Fruit fly (Drosophila melanogaster) whole organism, embryonic: ENCODE results near the gene RpL24.
A peak's percentile ranks its signal among the peaks of the same experiment; 100 is the strongest.

Source experiments
- Atf-2 ChIP-seq: fragments of 200-800 bp; sonication (Bioruptor generic); optimal IDR thresholded peaks from 2 replicates; lab custom pipeline; 2016; ENCODE audit warnings: missing biosample characterization, missing genetic modification characterization
- B-H2 ChIP-seq: fragments of 200-800 bp; sonication (Bioruptor generic); optimal IDR thresholded peaks from 2 replicates; lab custom pipeline; 2018; ENCODE audit warnings: missing biosample characterization, mild to moderate bottlenecking, missing genetic modification characterization
- Bdp1 ChIP-seq: fragments of 200-800 bp; sonication (Bioruptor generic); optimal IDR thresholded peaks from 3 replicates; lab custom pipeline; 2016; ENCODE audit warnings: missing biosample characterization, missing genetic modification characterization
- C15 ChIP-seq: fragments of 200-800 bp; sonication (Bioruptor generic); IDR thresholded peaks from 3 replicates; pipeline ENCODE4 v1.3.6; 2022; ENCODE audit warnings: missing biosample characterization, missing genetic modification characterization
- CG10543 ChIP-seq: fragments of 200-800 bp; sonication (Bioruptor generic); optimal IDR thresholded peaks from 3 replicates; lab custom pipeline; 2017; ENCODE audit warnings: missing biosample characterization, mild to moderate bottlenecking, missing genetic modification characterization, moderate library complexity
- CG11723 ChIP-seq: fragments of 200-800 bp; sonication (Bioruptor generic); optimal IDR thresholded peaks from 2 replicates; lab custom pipeline; 2017; ENCODE audit warnings: missing biosample characterization, mild to moderate bottlenecking, missing genetic modification characterization
- CG13775 ChIP-seq: fragments of 200-800 bp; sonication (Bioruptor generic); optimal IDR thresholded peaks from 3 replicates; lab custom pipeline; 2017; ENCODE audit warnings: missing biosample characterization, mild to moderate bottlenecking, missing genetic modification characterization
- CG14667 ChIP-seq: fragments of 200-800 bp; sonication (Bioruptor generic); IDR thresholded peaks from 2 replicates; pipeline ENCODE4 v1.3.6; 2022; ENCODE audit warnings: missing biosample characterization, missing genetic modification characterization
- CG16779 ChIP-seq: fragments of 200-800 bp; sonication (Bioruptor generic); IDR thresholded peaks from 2 replicates; pipeline ENCODE4 v1.3.6; 2022; ENCODE audit warnings: missing biosample characterization, missing genetic modification characterization
- CG17385 ChIP-seq: fragments of 200-800 bp; sonication (Bioruptor generic); optimal IDR thresholded peaks from 3 replicates; lab custom pipeline; 2018; ENCODE audit warnings: missing biosample characterization, mild to moderate bottlenecking, missing genetic modification characterization
- CG17568 ChIP-seq: fragments of 200-800 bp; sonication (Bioruptor generic); optimal IDR thresholded peaks from 2 replicates; lab custom pipeline; 2018; ENCODE audit warnings: missing biosample characterization, mild to moderate bottlenecking, missing genetic modification characterization, moderate library complexity
- CG17802 ChIP-seq: fragments of 200-800 bp; sonication (Bioruptor generic); optimal IDR thresholded peaks from 2 replicates; lab custom pipeline; 2018; ENCODE audit warnings: missing biosample characterization, mild to moderate bottlenecking, missing genetic modification characterization, moderate library complexity
- CG2116 ChIP-seq: fragments of 200-800 bp; sonication (Bioruptor generic); optimal IDR thresholded peaks from 3 replicates; lab custom pipeline; 2018; ENCODE audit warnings: missing biosample characterization, mild to moderate bottlenecking, missing genetic modification characterization
- CG3838 ChIP-seq: fragments of 200-800 bp; sonication (Bioruptor generic); optimal IDR thresholded peaks from 3 replicates; lab custom pipeline; 2016; ENCODE audit warnings: missing biosample characterization, missing genetic modification characterization
- CG4424 ChIP-seq: fragments of 200-800 bp; sonication (Bioruptor generic); optimal IDR thresholded peaks from 3 replicates; lab custom pipeline; 2016; ENCODE audit warnings: missing biosample characterization, missing genetic modification characterization
- CG4820 ChIP-seq: fragments of 200-800 bp; sonication (Bioruptor generic); optimal IDR thresholded peaks from 3 replicates; lab custom pipeline; 2016; ENCODE audit warnings: missing biosample characterization, missing genetic modification characterization
- CG6683 ChIP-seq: fragments of 200-800 bp; sonication (Bioruptor generic); optimal IDR thresholded peaks from 2 replicates; lab custom pipeline; 2017; ENCODE audit warnings: missing biosample characterization, mild to moderate bottlenecking, missing genetic modification characterization, missing genetic modification reagents
- CG7839 ChIP-seq: fragments of 200-800 bp; sonication (Bioruptor generic); optimal IDR thresholded peaks from 3 replicates; lab custom pipeline; 2018; ENCODE audit warnings: missing biosample characterization, mild to moderate bottlenecking, missing genetic modification characterization, moderate library complexity
- CG8290 ChIP-seq, 3 experiments: fragments of 200-800 bp; sonication (Bioruptor generic); optimal IDR thresholded peaks; 2 replicates each; lab custom pipeline; 2016 to 2019; ENCODE audit warnings: missing biosample characterization in 3 of 3, missing genetic modification characterization in 3 of 3, mild to moderate bottlenecking in 2 of 3, moderate library complexity in 1 of 3
- CG9437 ChIP-seq: fragments of 200-800 bp; sonication (Bioruptor generic); optimal IDR thresholded peaks from 2 replicates; lab custom pipeline; 2018; ENCODE audit warnings: missing biosample characterization, mild to moderate bottlenecking, missing genetic modification characterization
- Dad ChIP-seq: fragments of 200-800 bp; sonication (Bioruptor generic); optimal IDR thresholded peaks from 3 replicates; lab custom pipeline; 2016; ENCODE audit warnings: missing biosample characterization, missing genetic modification characterization
- Dfd ChIP-seq, 2 experiments: fragments of >200 bp; optimal IDR thresholded peaks; 2 replicates each; lab custom pipeline; 2017; ENCODE audit warnings: missing biosample characterization in 2 of 2, missing genetic modification characterization in 2 of 2
- Drgx ChIP-seq: fragments of 200-800 bp; sonication (Bioruptor generic); IDR thresholded peaks from 2 replicates; pipeline ENCODE4 v1.3.6; 2022; ENCODE audit warnings: missing biosample characterization, missing genetic modification characterization
- Hr51 ChIP-seq, 2 experiments: fragments of 200-800 bp; sonication (Bioruptor generic); optimal IDR thresholded peaks; 2 replicates in 1 of 2; 3 replicates in 1 of 2; lab custom pipeline; 2016 to 2018; ENCODE audit warnings: missing biosample characterization in 2 of 2, missing genetic modification characterization in 2 of 2, mild to moderate bottlenecking in 1 of 2, moderate library complexity in 1 of 2
- Jarid2 ChIP-seq: fragments of 200-800 bp; sonication (Bioruptor generic); optimal IDR thresholded peaks from 3 replicates; lab custom pipeline; 2017; ENCODE audit warnings: mild to moderate bottlenecking, missing biosample characterization, missing genetic modification reagents, missing genetic modification characterization
- Lhr ChIP-seq: fragments of 200-800 bp; sonication (Bioruptor generic); optimal IDR thresholded peaks from 3 replicates; lab custom pipeline; 2017; ENCODE audit warnings: mild to moderate bottlenecking, missing biosample characterization, missing genetic modification reagents, missing genetic modification characterization
- MBD-R2 ChIP-seq: fragments of 200-800 bp; sonication (Bioruptor generic); IDR thresholded peaks from 2 replicates; pipeline ENCODE4 v1.3.6; 2022; ENCODE audit warnings: missing biosample characterization, missing genetic modification characterization
- Mad ChIP-seq: fragments of 200-800 bp; sonication (Bioruptor generic); optimal IDR thresholded peaks from 2 replicates; lab custom pipeline; 2016; ENCODE audit warnings: missing biosample characterization, missing genetic modification characterization
- Max ChIP-seq: fragments of 200-800 bp; sonication (Bioruptor generic); optimal IDR thresholded peaks from 2 replicates; lab custom pipeline; 2016; ENCODE audit warnings: missing biosample characterization, mild to moderate bottlenecking, missing genetic modification characterization
- Opbp ChIP-seq: fragments of 200-800 bp; sonication (Bioruptor generic); IDR thresholded peaks from 3 replicates; pipeline ENCODE4 v1.3.6; 2022; ENCODE audit warnings: missing biosample characterization, missing genetic modification characterization; ENCODE audit not compliant: partially characterized antibody
- Sox102F ChIP-seq: fragments of 200-800 bp; sonication (Bioruptor generic); optimal IDR thresholded peaks from 2 replicates; lab custom pipeline; 2018; ENCODE audit warnings: missing biosample characterization, mild to moderate bottlenecking, missing genetic modification characterization, moderate library complexity
- abd-A ChIP-seq: fragments of 200-800 bp; sonication (Bioruptor generic); optimal IDR thresholded peaks from 3 replicates; lab custom pipeline; 2019; ENCODE audit warnings: missing biosample characterization, mild to moderate bottlenecking, missing genetic modification characterization, moderate library complexity
- cato ChIP-seq: fragments of 200-800 bp; sonication (Bioruptor generic); optimal IDR thresholded peaks from 2 replicates; lab custom pipeline; 2016; ENCODE audit warnings: missing biosample characterization, missing genetic modification characterization, borderline replicate concordance
- dmrt11E ChIP-seq: fragments of 200-800 bp; sonication (Bioruptor generic); optimal IDR thresholded peaks from 3 replicates; lab custom pipeline; 2018; ENCODE audit warnings: missing biosample characterization, mild to moderate bottlenecking, missing genetic modification characterization, moderate library complexity
- fu2 ChIP-seq: fragments of 200-800 bp; sonication (Bioruptor generic); optimal IDR thresholded peaks from 2 replicates; lab custom pipeline; 2016; ENCODE audit warnings: missing biosample characterization, missing genetic modification characterization
- gsb-n ChIP-seq: fragments of 200-800 bp; sonication (Bioruptor generic); optimal IDR thresholded peaks from 3 replicates; lab custom pipeline; 2018; ENCODE audit warnings: missing biosample characterization, mild to moderate bottlenecking, missing genetic modification characterization
- hbn ChIP-seq: fragments of 200-800 bp; sonication (Bioruptor generic); IDR thresholded peaks from 2 replicates; pipeline ENCODE4 v1.3.6; 2022; ENCODE audit warnings: missing biosample characterization, missing genetic modification characterization; ENCODE audit not compliant: partially characterized antibody
- jumu ChIP-seq: fragments of 200-800 bp; sonication (Bioruptor generic); optimal IDR thresholded peaks from 3 replicates; lab custom pipeline; 2016; ENCODE audit warnings: missing biosample characterization, missing genetic modification characterization
- kay ChIP-seq: fragments of 200-800 bp; sonication (Bioruptor generic); optimal IDR thresholded peaks from 2 replicates; lab custom pipeline; 2016; ENCODE audit warnings: missing biosample characterization, missing genetic modification characterization
- lbe ChIP-seq: fragments of 200-800 bp; sonication (Bioruptor generic); optimal IDR thresholded peaks from 2 replicates; lab custom pipeline; 2016; ENCODE audit warnings: missing biosample characterization, mild to moderate bottlenecking, missing genetic modification characterization
- mld ChIP-seq: fragments of 200-800 bp; sonication (Bioruptor generic); IDR thresholded peaks from 3 replicates; pipeline ENCODE4 v1.3.6; 2022; ENCODE audit warnings: missing biosample characterization, missing genetic modification characterization; ENCODE audit not compliant: partially characterized antibody
- onecut ChIP-seq: fragments of 200-800 bp; sonication (Bioruptor generic); IDR thresholded peaks from 2 replicates; pipeline ENCODE4 v1.3.6; 2022; ENCODE audit warnings: missing biosample characterization, missing genetic modification characterization
- pb ChIP-seq: fragments of 200-800 bp; sonication (Bioruptor generic); optimal IDR thresholded peaks from 3 replicates; lab custom pipeline; 2016; ENCODE audit warnings: missing biosample characterization, missing genetic modification characterization
- unpg ChIP-seq: fragments of 200-800 bp; sonication (Bioruptor generic); optimal IDR thresholded peaks from 3 replicates; lab custom pipeline; 2018; ENCODE audit warnings: missing biosample characterization, mild to moderate bottlenecking, missing genetic modification characterization, moderate library complexity
- vfl ChIP-seq: fragments of 200-800 bp; sonication (Bioruptor generic); optimal IDR thresholded peaks from 2 replicates; lab custom pipeline; 2016; ENCODE audit warnings: missing biosample characterization, missing genetic modification characterization
- zfh1 ChIP-seq: fragments of 200-800 bp; sonication (Bioruptor generic); IDR thresholded peaks from 3 replicates; pipeline ENCODE4 v1.3.6; 2022; ENCODE audit warnings: missing biosample characterization, missing genetic modification characterization

Gene RpL24

dm6 chr2L:13373435-13374242, 21.3 kb downstream of the RpL24 start, which contains the start of the genes Bdp1 and CG6565 (continued):
- TF ChIP-seq Jarid2 (GFP tag; lab: Kevin White, UChicago) (no peak), Drgx (GFP tag; lab: Robert Waterston, UW) (peak; percentile 92), CG17568 (no peak), CG2116 (GFP tag; lab: Kevin White, UChicago) (peak; percentile 87), zfh1 (GFP tag; lab: Robert Waterston, UW) (peak; percentile 94), Dad (GFP tag; lab: Kevin White, UChicago) (peak; percentile 98)

dm6 chr2L:13370762-13371161, 24.2 kb downstream of the RpL24 start, which contains the start of gene ND-B22:
ND-B22 (minus strand) TSS chr2L:13371110.
- TF ChIP-seq abd-A (tag; lab: Kevin White, UChicago) (no peak), dmrt11E (tag; lab: Kevin White, UChicago) (peak; percentile 10), cato (GFP tag; lab: Kevin White, UChicago) (no peak), CG11723 (GFP tag; lab: Kevin White, UChicago) (no peak), Hr51 (GFP tag; optimal IDR thresholded peaks at IDR 0.05; lab: Kevin White, UChicago) (peak in 1 of 2 experiments; percentile 5), Mad (GFP tag; lab: Kevin White, UChicago) (no peak), C15 (GFP tag; lab: Robert Waterston, UW) (no peak), Sox102F (GFP tag; lab: Kevin White, UChicago) (no peak), onecut (GFP tag; lab: Robert Waterston, UW) (no peak), Lhr (GFP tag; lab: Kevin White, UChicago) (peak; percentile 34), mld (GFP tag; lab: Robert Waterston, UW) (no peak), CG14667 (GFP tag; lab: Robert Waterston, UW) (no peak), CG16779 (GFP tag; lab: Robert Waterston, UW) (no peak), pb (GFP tag; lab: Kevin White, UChicago) (no peak), CG3838 (GFP tag; lab: Kevin White, UChicago) (no peak), CG17385 (peak; percentile 49), unpg (GFP tag; lab: Kevin White, UChicago) (peak; percentile 19), kay (GFP tag; lab: Kevin White, UChicago) (no peak), Bdp1 (GFP tag; lab: Kevin White, UChicago) (peak; percentile 66), CG9437 (GFP tag; lab: Kevin White, UChicago) (no peak), Atf-2 (GFP tag; lab: Kevin White, UChicago) (no peak), CG17802 (tag; lab: Kevin White, UChicago) (peak; percentile 32), MBD-R2 (GFP tag; lab: Robert Waterston, UW) (peak; percentile 85), CG4820 (GFP tag; lab: Kevin White, UChicago) (peak; percentile 39), B-H2 (peak; percentile 88), Dfd (GFP tag; optimal IDR thresholded peaks at IDR 0.05; lab: Kevin White, UChicago) (no peak), Dad (GFP tag; lab: Kevin White, UChicago) (peak; percentile 50), jumu (GFP tag; lab: Kevin White, UChicago) (no peak), fu2 (GFP tag; lab: Kevin White, UChicago) (peak; percentile 25), Opbp (peak; percentile 55; the same call in 2 of the 3 replicates), CG10543 (GFP tag; lab: Kevin White, UChicago) (peak; percentile 38), vfl (no peak), CG13775 (GFP tag; lab: Kevin White, UChicago) (no peak), Max (GFP tag; lab: Kevin White, UChicago) (peak; percentile 30), CG6683 (GFP tag; lab: Kevin White, UChicago) (no peak), lbe (GFP tag; lab: Kevin White, UChicago) (peak; percentile 56), CG8290 (GFP tag; optimal IDR thresholded peaks at IDR 0.05; lab: Kevin White, UChicago) (no peak), CG8290 (tag; optimal IDR thresholded peaks at IDR 0.05; lab: Kevin White, UChicago) (peak in 1 of 2 experiments; percentile 49), hbn (GFP tag; lab: Robert Waterston, UW) (peak; percentile 37; the same call in 1 of the 2 replicates), gsb-n (no peak), CG7839 (tag; lab: Kevin White, UChicago) (peak; percentile 41), CG4424 (peak; percentile 26)
